Fruit fly (Drosophila melanogaster) whole organism, embryonic: ENCODE data around the gene awd.
A peak's percentile ranks its signal among the peaks of the same experiment; 100 is the strongest.

ENCODE experiments used
- Atf3 ChIP-seq: fragments of 200-800 bp; sonication (Bioruptor generic); optimal IDR thresholded peaks from 3 replicates; lab custom pipeline; 2016; ENCODE audit warnings: missing biosample characterization, missing genetic modification characterization
- Atf6 ChIP-seq: fragments of 200-800 bp; sonication (Bioruptor generic); IDR thresholded peaks from 2 replicates; pipeline ENCODE4 v1.3.6; 2022; ENCODE audit warnings: missing biosample characterization, missing genetic modification characterization
- BEAF-32 ChIP-seq: fragments of 200-800 bp; sonication (Bioruptor generic); optimal IDR thresholded peaks from 3 replicates; lab custom pipeline; 2017; ENCODE audit warnings: missing biosample characterization, missing genetic modification characterization, mild to moderate bottlenecking, moderate library complexity, missing genetic modification reagents
- Bteb2 ChIP-seq: fragments of 200-800 bp; sonication (Bioruptor generic); optimal IDR thresholded peaks from 2 replicates; lab custom pipeline; 2016; ENCODE audit warnings: missing biosample characterization, missing genetic modification characterization
- CG10267 ChIP-seq: fragments of 200-800 bp; sonication (Bioruptor generic); optimal IDR thresholded peaks from 2 replicates; lab custom pipeline; 2018; ENCODE audit warnings: missing biosample characterization, mild to moderate bottlenecking, missing genetic modification characterization, moderate library complexity
- CG10431 ChIP-seq: fragments of 200-800 bp; sonication (Bioruptor generic); optimal IDR thresholded peaks from 3 replicates; lab custom pipeline; 2018; ENCODE audit warnings: missing biosample characterization, mild to moderate bottlenecking, missing genetic modification characterization
- CG11085 ChIP-seq: fragments of 200-800 bp; sonication (Bioruptor generic); IDR thresholded peaks from 2 replicates; pipeline ENCODE4 v1.3.6; 2022; ENCODE audit warnings: missing biosample characterization, missing genetic modification characterization
- CG11093 ChIP-seq: fragments of 200-800 bp; sonication (Bioruptor generic); IDR thresholded peaks from 3 replicates; pipeline ENCODE4 v1.3.6; 2022; ENCODE audit warnings: missing biosample characterization, missing genetic modification characterization
- CG11456 ChIP-seq: fragments of 200-800 bp; sonication (Bioruptor generic); IDR thresholded peaks from 3 replicates; pipeline ENCODE4 v1.3.6; 2022; ENCODE audit warnings: missing biosample characterization, missing genetic modification characterization
- CG11723 ChIP-seq: fragments of 200-800 bp; sonication (Bioruptor generic); optimal IDR thresholded peaks from 2 replicates; lab custom pipeline; 2017; ENCODE audit warnings: missing biosample characterization, mild to moderate bottlenecking, missing genetic modification characterization
- CG12769 ChIP-seq: fragments of 200-800 bp; sonication (Bioruptor generic); optimal IDR thresholded peaks from 2 replicates; lab custom pipeline; 2019; ENCODE audit warnings: missing biosample characterization, mild to moderate bottlenecking, missing genetic modification characterization, moderate library complexity
- CG13775 ChIP-seq: fragments of 200-800 bp; sonication (Bioruptor generic); optimal IDR thresholded peaks from 3 replicates; lab custom pipeline; 2017; ENCODE audit warnings: missing biosample characterization, mild to moderate bottlenecking, missing genetic modification characterization
- CG14667 ChIP-seq: fragments of 200-800 bp; sonication (Bioruptor generic); IDR thresholded peaks from 2 replicates; pipeline ENCODE4 v1.3.6; 2022; ENCODE audit warnings: missing biosample characterization, missing genetic modification characterization
- CG15479 ChIP-seq: fragments of 200-800 bp; sonication (Bioruptor generic); optimal IDR thresholded peaks from 3 replicates; lab custom pipeline; 2019; ENCODE audit warnings: missing biosample characterization, mild to moderate bottlenecking, missing genetic modification characterization, moderate library complexity
- CG1792 ChIP-seq: fragments of 200-800 bp; sonication (Bioruptor generic); optimal IDR thresholded peaks from 2 replicates; lab custom pipeline; 2016; ENCODE audit warnings: missing biosample characterization, missing genetic modification characterization
- CG31365 ChIP-seq: fragments of 200-800 bp; sonication (Bioruptor generic); optimal IDR thresholded peaks from 2 replicates; lab custom pipeline; 2018; ENCODE audit warnings: missing biosample characterization, mild to moderate bottlenecking, missing genetic modification characterization
- CG3838 ChIP-seq: fragments of 200-800 bp; sonication (Bioruptor generic); optimal IDR thresholded peaks from 3 replicates; lab custom pipeline; 2016; ENCODE audit warnings: missing biosample characterization, missing genetic modification characterization
- CG4404 ChIP-seq: fragments of 200-800 bp; sonication (Bioruptor generic); IDR thresholded peaks from 2 replicates; pipeline ENCODE4 v1.3.6; 2022; ENCODE audit warnings: missing biosample characterization, missing genetic modification characterization
- CG4424 ChIP-seq: fragments of 200-800 bp; sonication (Bioruptor generic); optimal IDR thresholded peaks from 3 replicates; lab custom pipeline; 2016; ENCODE audit warnings: missing biosample characterization, missing genetic modification characterization
- CG6854 ChIP-seq: fragments of 200-800 bp; sonication (Bioruptor generic); optimal IDR thresholded peaks from 3 replicates; lab custom pipeline; 2017; ENCODE audit warnings: missing biosample characterization, mild to moderate bottlenecking, missing genetic modification characterization
- Camta ChIP-seq: fragments of 200-800 bp; sonication (Bioruptor generic); optimal IDR thresholded peaks from 2 replicates; lab custom pipeline; 2016; ENCODE audit warnings: missing biosample characterization, missing genetic modification characterization
- Dip2 ChIP-seq: fragments of 200-800 bp; sonication (Bioruptor generic); IDR thresholded peaks from 2 replicates; pipeline ENCODE4 v1.3.6; 2022; ENCODE audit warnings: missing biosample characterization, missing genetic modification characterization
- Dip3 ChIP-seq: fragments of 200-800 bp; sonication (Bioruptor generic); optimal IDR thresholded peaks from 3 replicates; lab custom pipeline; 2016; ENCODE audit warnings: missing biosample characterization, missing genetic modification characterization
- E2f1 ChIP-seq: fragments of 200-800 bp; sonication (Bioruptor generic); IDR thresholded peaks from 2 replicates; pipeline ENCODE4 v1.3.6; 2022; ENCODE audit warnings: missing biosample characterization, missing genetic modification characterization
- ERR ChIP-seq: fragments of 200-800 bp; sonication (Bioruptor generic); optimal IDR thresholded peaks from 2 replicates; lab custom pipeline; 2016; ENCODE audit warnings: missing biosample characterization, missing genetic modification characterization
- H15 ChIP-seq: fragments of 200-800 bp; sonication (Bioruptor generic); IDR thresholded peaks from 3 replicates; pipeline ENCODE4 v1.3.6; 2022; ENCODE audit warnings: missing biosample characterization, missing genetic modification characterization
- Hey ChIP-seq: fragments of 200-800 bp; sonication (Bioruptor generic); optimal IDR thresholded peaks from 3 replicates; lab custom pipeline; 2018; ENCODE audit warnings: missing biosample characterization, mild to moderate bottlenecking, missing genetic modification characterization
- Hmr ChIP-seq: fragments of 200-800 bp; sonication (Bioruptor generic); optimal IDR thresholded peaks from 3 replicates; lab custom pipeline; 2017; ENCODE audit warnings: mild to moderate bottlenecking, missing biosample characterization, missing genetic modification reagents, missing genetic modification characterization
- Mad ChIP-seq: fragments of 200-800 bp; sonication (Bioruptor generic); optimal IDR thresholded peaks from 2 replicates; lab custom pipeline; 2016; ENCODE audit warnings: missing biosample characterization, missing genetic modification characterization
- Max ChIP-seq: fragments of 200-800 bp; sonication (Bioruptor generic); optimal IDR thresholded peaks from 2 replicates; lab custom pipeline; 2016; ENCODE audit warnings: missing biosample characterization, mild to moderate bottlenecking, missing genetic modification characterization
- Med ChIP-seq: fragments of 200-800 bp; sonication (Bioruptor generic); peaks from one replicate; lab custom pipeline; 2016; ENCODE audit warnings: missing biosample characterization, missing genetic modification characterization, mild to moderate bottlenecking, inconsistent platforms, moderate library complexity
- Poxn ChIP-seq: fragments of 200-800 bp; sonication (Bioruptor generic); IDR thresholded peaks from 2 replicates; pipeline ENCODE4 v1.3.6; 2022; ENCODE audit warnings: missing biosample characterization, missing genetic modification characterization
- Ravus ChIP-seq: fragments of 200-800 bp; sonication (Bioruptor generic); IDR thresholded peaks from 2 replicates; pipeline ENCODE4 v1.3.6; 2022; ENCODE audit warnings: missing biosample characterization, missing genetic modification characterization
- ato ChIP-seq: fragments of 200-800 bp; sonication (Bioruptor generic); IDR thresholded peaks from 2 replicates; pipeline ENCODE4 v1.3.6; 2022; ENCODE audit warnings: missing biosample characterization, missing genetic modification characterization; ENCODE audit not compliant: partially characterized antibody
- bcd ChIP-seq: fragments of 200-800 bp; sonication (Bioruptor generic); optimal IDR thresholded peaks from 2 replicates; lab custom pipeline; 2017; ENCODE audit warnings: missing biosample characterization, mild to moderate bottlenecking, missing genetic modification characterization
- br ChIP-seq: fragments of >200 bp; optimal IDR thresholded peaks from 2 replicates; lab custom pipeline; 2017
- corto ChIP-seq: fragments of 200-800 bp; sonication (Bioruptor generic); optimal IDR thresholded peaks from 2 replicates; lab custom pipeline; 2016; ENCODE audit warnings: missing biosample characterization, mild to moderate bottlenecking, missing genetic modification characterization, moderate library complexity
- dmrt99B ChIP-seq: fragments of 200-800 bp; sonication (Bioruptor generic); optimal IDR thresholded peaks from 2 replicates; lab custom pipeline; 2018; ENCODE audit warnings: missing biosample characterization, mild to moderate bottlenecking, missing genetic modification characterization, moderate library complexity
- emc ChIP-seq: fragments of 200-800 bp; sonication (Bioruptor generic); optimal IDR thresholded peaks from 2 replicates; lab custom pipeline; 2016; ENCODE audit warnings: missing biosample characterization, missing genetic modification characterization
- ewg ChIP-seq: fragments of 200-800 bp; sonication (Bioruptor generic); optimal IDR thresholded peaks from 3 replicates; lab custom pipeline; 2017; ENCODE audit warnings: mild to moderate bottlenecking, missing biosample characterization, missing genetic modification reagents, missing genetic modification characterization
- h ChIP-seq: fragments of >200 bp; optimal IDR thresholded peaks from 2 replicates; lab custom pipeline; 2017
- hbn ChIP-seq: fragments of 200-800 bp; sonication (Bioruptor generic); IDR thresholded peaks from 2 replicates; pipeline ENCODE4 v1.3.6; 2022; ENCODE audit warnings: missing biosample characterization, missing genetic modification characterization; ENCODE audit not compliant: partially characterized antibody
- jing ChIP-seq: fragments of 200-800 bp; sonication (Bioruptor generic); optimal IDR thresholded peaks from 2 replicates; lab custom pipeline; 2018; ENCODE audit warnings: missing biosample characterization, mild to moderate bottlenecking, missing genetic modification characterization
- lilli ChIP-seq: fragments of 200-800 bp; sonication (Bioruptor generic); optimal IDR thresholded peaks from 3 replicates; lab custom pipeline; 2016; ENCODE audit warnings: missing biosample characterization, missing genetic modification characterization
- nmo ChIP-seq: fragments of 200-800 bp; sonication (Bioruptor generic); optimal IDR thresholded peaks from 2 replicates; lab custom pipeline; 2018; ENCODE audit warnings: missing biosample characterization, mild to moderate bottlenecking, missing genetic modification characterization, moderate library complexity
- odd ChIP-seq: fragments of 200-800 bp; sonication (Bioruptor generic); optimal IDR thresholded peaks from 2 replicates; lab custom pipeline; 2017; ENCODE audit warnings: missing biosample characterization, mild to moderate bottlenecking, missing genetic modification characterization
- pb ChIP-seq: fragments of 200-800 bp; sonication (Bioruptor generic); optimal IDR thresholded peaks from 3 replicates; lab custom pipeline; 2016; ENCODE audit warnings: missing biosample characterization, missing genetic modification characterization
- salm ChIP-seq: fragments of 200-800 bp; sonication (Bioruptor generic); optimal IDR thresholded peaks from 2 replicates; lab custom pipeline; 2018; ENCODE audit warnings: missing biosample characterization, mild to moderate bottlenecking, missing genetic modification characterization
- stwl ChIP-seq: fragments of 200-800 bp; sonication (Bioruptor generic); optimal IDR thresholded peaks from 3 replicates; lab custom pipeline; 2018; ENCODE audit warnings: missing biosample characterization, mild to moderate bottlenecking, missing genetic modification characterization, moderate library complexity
- wdn ChIP-seq: fragments of 200-800 bp; sonication (Bioruptor generic); IDR thresholded peaks from 2 replicates; pipeline ENCODE4 v1.3.6; 2022; ENCODE audit warnings: missing biosample characterization, missing genetic modification characterization
- wek ChIP-seq: fragments of 200-800 bp; sonication (Bioruptor generic); optimal IDR thresholded peaks from 3 replicates; lab custom pipeline; 2018; ENCODE audit warnings: missing biosample characterization, mild to moderate bottlenecking, missing genetic modification characterization, moderate library complexity
- wor ChIP-seq: fragments of 200-800 bp; sonication (Bioruptor generic); IDR thresholded peaks from 2 replicates; pipeline ENCODE4 v1.3.6; 2022; ENCODE audit warnings: missing biosample characterization, missing genetic modification characterization
- zen ChIP-seq: fragments of 200-800 bp; sonication (Bioruptor generic); optimal IDR thresholded peaks from 3 replicates; lab custom pipeline; 2018; ENCODE audit warnings: missing biosample characterization, mild to moderate bottlenecking, missing genetic modification characterization, moderate library complexity

The awd gene

DNA sequence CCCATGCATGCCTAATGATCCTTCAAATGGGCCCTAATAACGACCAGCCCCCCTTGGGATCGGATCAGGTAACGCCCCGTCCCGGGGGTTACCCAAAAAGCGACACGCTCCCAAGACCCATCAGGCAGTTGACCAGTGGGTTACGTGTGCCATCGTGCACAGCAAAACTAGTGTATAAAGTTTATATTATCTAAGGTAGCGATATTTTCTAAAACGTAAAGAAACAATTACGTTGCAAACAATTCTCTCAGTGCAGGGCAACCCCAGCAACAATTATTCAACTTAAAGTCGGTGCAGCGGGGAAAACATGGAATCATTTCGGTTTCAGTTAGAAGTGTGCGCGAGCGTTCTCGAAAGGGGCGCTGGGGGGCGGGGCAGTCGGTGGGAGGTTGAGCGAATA is 33.3 kb downstream of the awd start (continued):
- no peak for TF ChIP-seq CG4404 (GFP tag; lab: Robert Waterston, UW)
- TF ChIP-seq CG31365, result no peak
- 0 out of 3 replicates have a peak, but pooled peaks have one; percentile 23 for TF ChIP-seq CG11093 (GFP tag; lab: Robert Waterston, UW)
- TF ChIP-seq bcd (GFP tag; lab: Kevin White, UChicago), result peak; percentile 2
- no peak for TF ChIP-seq Mad (GFP tag; lab: Kevin White, UChicago)
- TF ChIP-seq h (lab: Kevin White, UChicago), result no peak
- TF ChIP-seq corto (GFP tag; lab: Kevin White, UChicago), result no peak
- no peak for TF ChIP-seq CG12769 (tag; lab: Kevin White, UChicago)
- TF ChIP-seq ERR, result no peak
- no peak for TF ChIP-seq Dip2 (GFP tag; lab: Robert Waterston, UW)
- no peak for TF ChIP-seq CG15479
- TF ChIP-seq Dip3 (GFP tag; lab: Kevin White, UChicago), result no peak
- no peak for TF ChIP-seq ewg
- TF ChIP-seq wor (GFP tag; lab: Robert Waterston, UW), result no peak
- TF ChIP-seq CG6854 (GFP tag; lab: Kevin White, UChicago), result no peak
- peak; percentile 8 for TF ChIP-seq CG4424 (GFP tag; lab: Kevin White, UChicago)
- no peak for TF ChIP-seq zen (tag; lab: Kevin White, UChicago)
- no peak for TF ChIP-seq Atf6
- no peak for TF ChIP-seq CG10431 (GFP tag; lab: Kevin White, UChicago)
- no peak for TF ChIP-seq wek (GFP tag; lab: Kevin White, UChicago)
- no peak for TF ChIP-seq E2f1
- TF ChIP-seq BEAF-32 (GFP tag; lab: Kevin White, UChicago), result no peak
- TF ChIP-seq H15 (GFP tag; lab: Robert Waterston, UW), result peak; percentile 36; the same call in 1 of the 3 replicates
- TF ChIP-seq stwl (tag; lab: Kevin White, UChicago), result no peak
- no peak for TF ChIP-seq Max (GFP tag; lab: Kevin White, UChicago)
- TF ChIP-seq Bteb2 (GFP tag; lab: Kevin White, UChicago), result no peak
- TF ChIP-seq CG11456 (GFP tag; lab: Robert Waterston, UW), result no peak
- TF ChIP-seq Med (GFP tag; lab: Kevin White, UChicago), result no peak
- TF ChIP-seq dmrt99B (tag; lab: Kevin White, UChicago), result peak; percentile 17
- no peak for TF ChIP-seq jing (GFP tag; lab: Kevin White, UChicago)
- no peak for TF ChIP-seq wdn (GFP tag; lab: Robert Waterston, UW)
- TF ChIP-seq CG10267, result peak; percentile 1
- no peak for TF ChIP-seq Hey (tag; lab: Kevin White, UChicago)
- no peak for TF ChIP-seq CG11085 (GFP tag; lab: Robert Waterston, UW)
- TF ChIP-seq CG11723 (GFP tag; lab: Kevin White, UChicago), result no peak
- no peak for TF ChIP-seq emc (GFP tag; lab: Kevin White, UChicago)
- no peak for TF ChIP-seq salm (tag; lab: Kevin White, UChicago)
- TF ChIP-seq br (lab: Kevin White, UChicago), result no peak
- TF ChIP-seq Hmr, result no peak
- TF ChIP-seq Camta (GFP tag; lab: Kevin White, UChicago), result no peak
- TF ChIP-seq CG13775 (GFP tag; lab: Kevin White, UChicago), result no peak
- TF ChIP-seq CG14667, result no peak
- peak; percentile 6 for TF ChIP-seq Atf3
- no peak for TF ChIP-seq Poxn (GFP tag; lab: Robert Waterston, UW)
- TF ChIP-seq nmo (GFP tag; lab: Kevin White, UChicago), result peak; percentile 37
- no peak for TF ChIP-seq Ravus
- no peak for TF ChIP-seq CG3838
- no peak for TF ChIP-seq lilli (GFP tag; lab: Kevin White, UChicago)
- no peak for TF ChIP-seq pb (GFP tag; lab: Kevin White, UChicago)
- no peak for TF ChIP-seq odd
- no peak for TF ChIP-seq CG1792
- TF ChIP-seq ato (GFP tag; lab: Robert Waterston, UW), result no peak
- no peak for TF ChIP-seq hbn (GFP tag; lab: Robert Waterston, UW)
